Worm (Caenorhabditis elegans) whole organism, L3 larva: Measurements from ENCODE around the gene Y25C1A.8.

ENCODE experiments used
- R02D3.7 ChIP-seq: fragments of 150-350 bp; optimal IDR thresholded peaks from 2 replicates; lab custom pipeline; 2014; ENCODE audit warnings: missing biosample characterization, missing genetic modification characterization
- ZK546.5 ChIP-seq: sonication (generic microtip); optimal IDR thresholded peaks from 2 replicates; lab custom pipeline; 2017; ENCODE audit warnings: missing biosample characterization, missing genetic modification characterization
- ceh-16 ChIP-seq: sonication (generic microtip); optimal IDR thresholded peaks from 2 replicates; lab custom pipeline; 2017; ENCODE audit warnings: missing biosample characterization, missing genetic modification characterization
- ceh-28 ChIP-seq: fragments of 150-350 bp; optimal IDR thresholded peaks from 2 replicates; lab custom pipeline; 2014; ENCODE audit warnings: missing biosample characterization, missing genetic modification reagents, missing genetic modification characterization
- ceh-9 ChIP-seq: sonication (generic microtip); optimal IDR thresholded peaks from 2 replicates; lab custom pipeline; 2018; ENCODE audit warnings: missing biosample characterization, missing genetic modification characterization
- egl-27 ChIP-seq: sonication (generic microtip); optimal IDR thresholded peaks from 4 replicates; lab custom pipeline; 2017; ENCODE audit warnings: missing biosample characterization, missing genetic modification reagents, missing genetic modification characterization
- egl-5 ChIP-seq: fragments of 150-350 bp; optimal IDR thresholded peaks from 2 replicates; lab custom pipeline; 2017; ENCODE audit warnings: missing biosample characterization, missing genetic modification reagents, missing genetic modification characterization, inconsistent platforms
- elt-3 ChIP-seq, 3 experiments: fragments of 150-350 bp in 1 of 3; sonication (generic microtip) in 2 of 3; optimal IDR thresholded peaks; 2 replicates in 2 of 3; 4 replicates in 1 of 3; lab custom pipeline; 2014 to 2017; ENCODE audit warnings: missing biosample characterization in 3 of 3, missing genetic modification characterization in 3 of 3
- eor-1 ChIP-seq, 2 experiments: fragments of 150-350 bp; optimal IDR thresholded peaks; 2 replicates each; lab custom pipeline; 2014 to 2018; ENCODE audit warnings: missing biosample characterization in 2 of 2, missing genetic modification characterization in 2 of 2
- fkh-10 ChIP-seq: sonication (generic microtip); optimal IDR thresholded peaks from 2 replicates; lab custom pipeline; 2017; ENCODE audit warnings: missing biosample characterization, missing genetic modification reagents, missing genetic modification characterization
- fos-1 ChIP-seq: fragments of 150-350 bp; optimal IDR thresholded peaks from 2 replicates; lab custom pipeline; 2014; ENCODE audit warnings: missing biosample characterization, missing genetic modification characterization
- hmg-11 ChIP-seq: sonication (generic microtip); optimal IDR thresholded peaks from 2 replicates; lab custom pipeline; 2016; ENCODE audit warnings: missing genetic modification characterization, missing compliant biosample characterization
- jun-1 ChIP-seq: fragments of 150-350 bp; optimal IDR thresholded peaks from 2 replicates; lab custom pipeline; 2014; ENCODE audit warnings: missing biosample characterization, missing genetic modification reagents, missing genetic modification characterization
- lin-15B ChIP-seq: fragments of 150-350 bp; optimal IDR thresholded peaks from 2 replicates; lab custom pipeline; 2014; ENCODE audit warnings: missing biosample characterization, missing genetic modification characterization
- lin-39 ChIP-seq: fragments of 150-350 bp; optimal IDR thresholded peaks from 2 replicates; lab custom pipeline; 2018; ENCODE audit warnings: missing biosample characterization, missing genetic modification reagents, missing genetic modification characterization
- mdl-1 ChIP-seq: fragments of 150-350 bp; optimal IDR thresholded peaks from 2 replicates; lab custom pipeline; 2014; ENCODE audit warnings: missing biosample characterization, missing genetic modification characterization
- mml-1 ChIP-seq: fragments of 150-350 bp; sonication (generic microtip); optimal IDR thresholded peaks from 3 replicates; lab custom pipeline; 2014; ENCODE audit warnings: missing biosample characterization, missing genetic modification characterization
- nfya-1 ChIP-seq: sonication (generic microtip); optimal IDR thresholded peaks from 2 replicates; lab custom pipeline; 2017; ENCODE audit warnings: missing genetic modification characterization, mild to moderate bottlenecking, missing compliant biosample characterization, antibody characterized with exemption, moderate library complexity; ENCODE audit not compliant: insufficient read depth
- nhr-11 ChIP-seq: fragments of 150-350 bp; optimal IDR thresholded peaks from 2 replicates; lab custom pipeline; 2014; ENCODE audit warnings: missing biosample characterization, missing genetic modification characterization
- nhr-12 ChIP-seq: fragments of 150-350 bp; optimal IDR thresholded peaks from 2 replicates; lab custom pipeline; 2014; ENCODE audit warnings: missing biosample characterization, missing genetic modification characterization
- nhr-23 ChIP-seq: fragments of 150-350 bp; optimal IDR thresholded peaks from 2 replicates; lab custom pipeline; 2014; ENCODE audit warnings: missing biosample characterization, missing genetic modification reagents, missing genetic modification characterization
- nhr-25 ChIP-seq: sonication (generic microtip); optimal IDR thresholded peaks from 2 replicates; lab custom pipeline; 2017; ENCODE audit warnings: missing biosample characterization, missing genetic modification characterization
- nhr-28 ChIP-seq: fragments of 150-350 bp; optimal IDR thresholded peaks from 2 replicates; lab custom pipeline; 2014; ENCODE audit warnings: missing biosample characterization, missing genetic modification characterization
- nhr-43 ChIP-seq: sonication (generic microtip); optimal IDR thresholded peaks from 2 replicates; lab custom pipeline; 2016; ENCODE audit warnings: mild to moderate bottlenecking, missing genetic modification characterization, missing compliant biosample characterization; ENCODE audit not compliant: poor library complexity, severe bottlenecking
- nhr-76 ChIP-seq: fragments of 150-350 bp; sonication (generic microtip); optimal IDR thresholded peaks from 5 replicates; lab custom pipeline; 2014; ENCODE audit warnings: missing biosample characterization, missing genetic modification characterization
- nhr-77 ChIP-seq: fragments of 150-350 bp; optimal IDR thresholded peaks from 2 replicates; lab custom pipeline; 2014; ENCODE audit warnings: missing biosample characterization, missing genetic modification characterization
- pha-4 ChIP-seq: fragments of 150-350 bp; optimal IDR thresholded peaks from 2 replicates; lab custom pipeline; 2014; ENCODE audit warnings: missing biosample characterization, missing genetic modification reagents, missing genetic modification characterization
- pqm-1 ChIP-seq: fragments of 150-350 bp; optimal IDR thresholded peaks from 2 replicates; lab custom pipeline; 2017; ENCODE audit warnings: missing biosample characterization, missing genetic modification characterization, inconsistent platforms
- sea-2 ChIP-seq: fragments of 150-350 bp; sonication (generic microtip); optimal IDR thresholded peaks from 4 replicates; lab custom pipeline; 2014; ENCODE audit warnings: missing biosample characterization, missing genetic modification reagents, missing genetic modification characterization
- skn-1 ChIP-seq: fragments of 150-350 bp; optimal IDR thresholded peaks from 2 replicates; lab custom pipeline; 2014; ENCODE audit warnings: missing biosample characterization, missing genetic modification characterization
- snpc-4 ChIP-seq: fragments of 150-350 bp; optimal IDR thresholded peaks from 2 replicates; lab custom pipeline; 2014; ENCODE audit warnings: missing biosample characterization, missing genetic modification characterization
- unc-39 ChIP-seq: sonication (generic microtip); optimal IDR thresholded peaks from 4 replicates; lab custom pipeline; 2017; ENCODE audit warnings: missing biosample characterization, missing genetic modification characterization
- unc-62 ChIP-seq: fragments of 150-350 bp; sonication (generic microtip); optimal IDR thresholded peaks from 4 replicates; lab custom pipeline; 2014; ENCODE audit warnings: missing biosample characterization, missing genetic modification reagents, missing genetic modification characterization
- zag-1 ChIP-seq: fragments of 150-350 bp; optimal IDR thresholded peaks from 2 replicates; lab custom pipeline; 2014; ENCODE audit warnings: missing biosample characterization, missing genetic modification characterization
- ztf-4 ChIP-seq: fragments of 150-350 bp; optimal IDR thresholded peaks from 2 replicates; lab custom pipeline; 2014; ENCODE audit warnings: missing biosample characterization, missing genetic modification characterization

Y25C1A.8 gene

ce11 chrII:3055531-3055930 is 21.2 kb downstream of the Y25C1A.8 start:
- TF ChIP-seq snpc-4 (tag; lab: Kevin White, UChicago) = no peak
- TF ChIP-seq lin-39 (tag; lab: Kevin White, UChicago) = peak; percentile 76
- TF ChIP-seq nfya-1 = peak; percentile 46
- peak; percentile 18 for TF ChIP-seq hmg-11 (tag; lab: Kevin White, UChicago)

ce11 chrII:3054622-3055021 is 22.1 kb downstream of the Y25C1A.8 start:
- TF ChIP-seq hmg-11 (tag; lab: Kevin White, UChicago) = peak; percentile 72
- peak; percentile 30 for TF ChIP-seq lin-39 (tag; lab: Kevin White, UChicago)
- TF ChIP-seq egl-5 (tag; lab: Kevin White, UChicago) = no peak

ce11 chrII:3054221-3054620 is 22.5 kb downstream of the Y25C1A.8 start, which contains the start of gene lido-13:
TSS of gene lido-13 (minus strand) at chrII:3054321.
- TF ChIP-seq pqm-1 = no peak
- TF ChIP-seq sea-2 (GFP tag; lab: Kevin White, UChicago) = no peak
- TF ChIP-seq skn-1 = no peak
- TF ChIP-seq elt-3 (tag; optimal IDR thresholded peaks at IDR 0.05; lab: Kevin White, UChicago) = no peak
- TF ChIP-seq zag-1 (tag; lab: Kevin White, UChicago) = no peak
- no peak for TF ChIP-seq nhr-77 (tag; lab: Kevin White, UChicago)
- TF ChIP-seq nhr-25 (tag; lab: Kevin White, UChicago) = no peak
- TF ChIP-seq nhr-12 (tag; lab: Kevin White, UChicago) = no peak
- no peak for TF ChIP-seq nhr-76 (tag; lab: Kevin White, UChicago)
- no peak for TF ChIP-seq unc-62 (GFP tag; lab: Kevin White, UChicago)
- TF ChIP-seq R02D3.7 (tag; lab: Kevin White, UChicago) = no peak
- no peak for TF ChIP-seq ztf-4 (tag; lab: Kevin White, UChicago)
- TF ChIP-seq ZK546.5 = no peak
- no peak for TF ChIP-seq egl-27 (tag; lab: Kevin White, UChicago)
- no peak for TF ChIP-seq fos-1 (tag; lab: Kevin White, UChicago)

- TF ChIP-seq ceh-28 = no peak
- TF ChIP-seq eor-1 (tag; optimal IDR thresholded peaks at IDR 0.05; lab: Kevin White, UChicago) = no peak
- no peak for TF ChIP-seq lin-15B (tag; lab: Kevin White, UChicago)
- no peak for TF ChIP-seq pha-4 (tag; lab: Kevin White, UChicago)
- TF ChIP-seq jun-1 (tag; lab: Kevin White, UChicago) = no peak
- no peak for TF ChIP-seq mdl-1
- no peak for TF ChIP-seq nfya-1
- no peak for TF ChIP-seq egl-5 (tag; lab: Kevin White, UChicago)
- no peak for TF ChIP-seq skn-1
- TF ChIP-seq ZK546.5 = no peak
- TF ChIP-seq R02D3.7 (tag; lab: Kevin White, UChicago) = no peak
- no peak for TF ChIP-seq ceh-16 (tag; lab: Kevin White, UChicago)
- TF ChIP-seq mml-1 (tag; lab: Kevin White, UChicago) = no peak
- TF ChIP-seq nhr-11 = no peak
- TF ChIP-seq egl-27 (tag; lab: Kevin White, UChicago) = no peak
- no peak for TF ChIP-seq snpc-4 (tag; lab: Kevin White, UChicago)
Measured at ce11 chrII:3053689-3054088, 23.1 kb downstream of the Y25C1A.8 start.

- TF ChIP-seq nhr-77 (tag; lab: Kevin White, UChicago) (no peak), sea-2 (GFP tag; lab: Kevin White, UChicago) (no peak), unc-39 (tag; lab: Kevin White, UChicago) (no peak), nhr-43 (tag; lab: Kevin White, UChicago) (no peak), fkh-10 (no peak), egl-27 (tag; lab: Kevin White, UChicago) (no peak), ceh-28 (no peak), nhr-28 (tag; lab: Kevin White, UChicago) (no peak), nhr-23 (tag; lab: Kevin White, UChicago) (no peak), pqm-1 (no peak), zag-1 (tag; lab: Kevin White, UChicago) (no peak), snpc-4 (tag; lab: Kevin White, UChicago) (no peak), ceh-9 (no peak)
Measured at ce11 chrII:3052843-3053242, 23.9 kb downstream of the Y25C1A.8 start.
